Worm (Caenorhabditis elegans) whole organism, L1 larva: ENCODE measurements around the gene str-160.

Experiments used
- C34B4.2 ChIP-seq: sonication (generic microtip); optimal IDR thresholded peaks from 2 replicates; lab custom pipeline; 2017; ENCODE audit warnings: mild to moderate bottlenecking, missing genetic modification characterization, missing compliant biosample characterization
- efl-1 ChIP-seq, 4 experiments: fragments of 150-350 bp; optimal IDR thresholded peaks in 3 of 4; peaks in 1 of 4; 1 replicate in 1 of 4; 2 replicates in 3 of 4; lab custom pipeline; 2014; ENCODE audit warnings: missing biosample characterization in 2 of 4, missing genetic modification characterization in 2 of 4, missing genetic modification reagents in 2 of 4
- jun-1 ChIP-seq: fragments of 150-350 bp; optimal IDR thresholded peaks from 2 replicates; lab custom pipeline; 2014; ENCODE audit warnings: missing biosample characterization, missing genetic modification reagents, missing genetic modification characterization
- lsy-2 ChIP-seq, 2 experiments: fragments of 150-350 bp; optimal IDR thresholded peaks; 2 replicates each; lab custom pipeline; 2014; ENCODE audit warnings: missing biosample characterization in 2 of 2, missing genetic modification characterization in 2 of 2
- mep-1 ChIP-seq: fragments of 150-350 bp; optimal IDR thresholded peaks from 2 replicates; lab custom pipeline; 2014; ENCODE audit warnings: missing biosample characterization, missing genetic modification characterization
- nhr-11 ChIP-seq: fragments of 150-350 bp; optimal IDR thresholded peaks from 2 replicates; lab custom pipeline; 2014; ENCODE audit warnings: missing biosample characterization, missing genetic modification characterization
- nhr-84 ChIP-seq: sonication (generic microtip); optimal IDR thresholded peaks from 2 replicates; lab custom pipeline; 2017; ENCODE audit warnings: missing biosample characterization, missing genetic modification characterization
- nhr-85 ChIP-seq: sonication (generic microtip); peaks from one replicate; lab custom pipeline; 2016; ENCODE audit warnings: missing genetic modification characterization, inconsistent platforms, missing compliant biosample characterization
- snpc-4 ChIP-seq: fragments of 150-350 bp; optimal IDR thresholded peaks from 2 replicates; lab custom pipeline; 2014; ENCODE audit warnings: missing biosample characterization, missing genetic modification characterization
- zag-1 ChIP-seq: fragments of 150-350 bp; optimal IDR thresholded peaks from 2 replicates; lab custom pipeline; 2014; ENCODE audit warnings: missing biosample characterization, missing genetic modification characterization

DNA sequence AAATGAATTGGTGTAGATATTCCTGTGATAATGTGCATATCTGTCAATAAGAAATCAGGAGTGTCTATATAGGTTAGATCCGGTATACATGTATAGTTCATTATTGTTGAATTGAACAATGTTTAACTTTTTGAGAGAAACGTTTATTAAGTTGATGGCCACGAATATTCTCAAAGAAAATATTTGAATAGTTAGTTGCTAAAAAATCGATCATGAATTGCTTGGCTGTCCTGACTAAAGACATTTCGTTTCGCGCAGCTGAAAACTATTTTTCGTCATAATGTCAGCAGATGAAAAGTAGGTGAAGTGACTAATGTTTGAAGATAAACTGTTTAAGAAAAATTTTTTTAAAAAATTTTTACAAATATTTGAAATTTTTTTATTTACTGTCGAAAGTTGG is 16.8 kb downstream of the str-160 start, which contains the start of gene srh-199:
- no peak for TF ChIP-seq lsy-2 (tag; optimal IDR thresholded peaks at IDR 0.05; lab: Kevin White, UChicago)
- no peak for TF ChIP-seq mep-1 (tag; lab: Kevin White, UChicago)
- no peak for TF ChIP-seq C34B4.2 (tag; lab: Kevin White, UChicago)
- TF ChIP-seq jun-1 (tag; lab: Kevin White, UChicago), result no peak
- no peak for TF ChIP-seq snpc-4 (tag; lab: Kevin White, UChicago)
- TF ChIP-seq zag-1 (tag; lab: Kevin White, UChicago), result no peak
- TF ChIP-seq nhr-11 (tag; lab: Kevin White, UChicago), result no peak
- no peak for TF ChIP-seq efl-1 (optimal IDR thresholded peaks at IDR 0.05; lab: Kevin White, UChicago)
- TF ChIP-seq efl-1 (GFP tag; optimal IDR thresholded peaks at IDR 0.05 in 1 of 2; lab: Kevin White, UChicago), result no peak
- no peak for TF ChIP-seq nhr-85 (tag; lab: Kevin White, UChicago)
- no peak for TF ChIP-seq nhr-84
